Fruit fly (Drosophila melanogaster): ENCODE results near the gene hyx.

DNA sequence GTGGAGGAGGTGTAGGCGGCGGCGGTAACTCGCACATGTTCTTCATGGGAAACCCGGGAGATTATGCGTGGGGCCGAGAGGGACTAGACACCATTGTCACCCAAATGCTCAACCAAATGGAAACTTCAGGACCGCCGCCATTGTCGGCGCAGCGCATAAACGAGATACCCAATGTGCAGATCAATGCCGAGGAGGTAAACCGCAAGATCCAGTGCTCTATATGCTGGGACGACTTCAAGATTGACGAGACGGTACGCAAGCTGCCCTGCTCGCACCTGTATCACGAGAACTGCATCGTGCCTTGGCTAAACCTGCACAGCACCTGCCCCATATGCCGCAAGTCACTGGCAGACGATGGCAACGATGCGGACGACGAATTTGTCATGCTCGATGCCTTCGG, 31.3 kb upstream of the hyx start:
- TF ChIP-seq CG8478 (optimal IDR thresholded peaks at IDR 0.05) (no peak), CTCF (optimal IDR thresholded peaks at IDR 0.05) (no peak)
